Fruit fly (Drosophila melanogaster): ENCODE measurements around the gene Pat1.

The Pat1 gene

dm6 chrX:6633659-6634058, 43.1 kb downstream of the Pat1 start, which contains the start of gene CG14443:
Gene CG14443 (plus strand): TSS chrX:6633959.
- TF ChIP-seq CG17801 (GFP tag; optimal IDR thresholded peaks at IDR 0.05; ENCODE audit: partially characterized antibody), result no peak

DNA sequence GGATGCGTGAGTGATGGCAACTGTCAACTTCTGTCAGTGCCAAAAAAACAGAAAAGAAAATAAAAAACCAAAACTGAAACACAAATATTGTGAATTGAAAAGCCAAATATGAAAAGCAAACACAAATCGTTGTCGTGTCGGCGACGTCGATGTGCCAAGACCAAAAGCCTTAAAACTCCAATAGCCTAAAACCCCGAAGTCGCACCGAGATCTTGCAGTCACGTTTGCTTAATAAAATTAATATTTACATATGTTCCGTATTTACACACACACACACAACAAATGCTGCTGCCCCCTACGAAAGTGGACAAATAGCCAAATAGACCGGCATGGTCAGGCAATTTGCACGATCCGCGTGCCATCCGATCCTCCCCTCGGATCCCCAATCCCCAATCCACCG, 47.5 kb downstream of the Pat1 start:
- TF ChIP-seq CG17801 (GFP tag; optimal IDR thresholded peaks at IDR 0.05; ENCODE audit: partially characterized antibody), result no peak

DNA sequence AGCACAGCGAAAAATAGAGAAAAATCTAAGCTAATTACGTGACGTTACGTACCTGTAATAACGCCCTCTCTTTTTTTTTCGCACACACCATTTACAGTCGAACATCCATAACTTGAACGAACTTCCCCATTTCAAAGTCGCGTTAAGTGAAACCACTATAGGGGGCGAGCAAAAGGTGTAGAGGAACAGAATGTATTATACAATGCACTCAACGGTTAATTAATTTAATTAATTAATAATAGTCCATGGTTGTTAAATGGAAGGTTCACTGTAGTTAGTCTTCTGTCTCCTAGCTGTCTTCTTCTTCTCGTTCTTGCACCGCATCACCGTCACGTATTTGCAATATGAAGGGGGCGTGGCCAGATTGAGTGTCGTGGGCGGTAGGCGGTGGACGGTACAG, 51.0 kb downstream of the Pat1 start:
- peak; percentile 81 for TF ChIP-seq CG17801 (GFP tag; optimal IDR thresholded peaks at IDR 0.05; ENCODE audit: partially characterized antibody)

DNA sequence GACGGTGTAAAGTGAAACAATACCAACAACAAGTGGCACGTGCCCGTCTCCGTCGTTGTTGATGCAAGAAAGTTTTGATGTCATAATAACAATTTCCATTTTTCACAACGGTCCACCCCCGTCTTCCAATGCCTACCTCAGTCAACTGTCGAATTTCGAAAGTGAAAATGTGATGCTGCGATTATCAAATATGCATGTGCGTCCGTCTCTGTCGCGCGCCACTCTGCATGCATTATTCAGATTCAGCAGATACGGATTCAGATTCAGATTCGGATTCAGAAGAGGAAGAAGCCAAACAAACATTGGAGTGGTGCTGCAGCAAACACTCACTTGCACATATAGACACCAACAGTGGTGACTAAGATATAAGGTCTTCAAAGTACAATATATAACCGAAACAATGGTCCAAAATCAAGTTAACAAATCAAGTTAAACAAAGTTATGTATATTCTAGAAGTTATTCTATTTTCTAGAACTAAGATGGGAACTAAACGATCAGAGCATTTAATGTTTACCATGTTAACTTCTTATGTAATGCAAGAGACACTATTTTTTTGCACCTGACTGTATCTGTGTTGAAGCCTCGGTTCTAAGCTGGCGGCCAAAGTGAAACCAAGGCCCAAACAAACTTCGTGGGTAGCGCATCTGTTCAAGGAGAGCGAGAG, 52.1 kb downstream of the Pat1 start:
- no peak for TF ChIP-seq CG17801 (GFP tag; optimal IDR thresholded peaks at IDR 0.05; ENCODE audit: partially characterized antibody)

Data from ovary, adult (tissue).